Worm (Caenorhabditis elegans) whole organism, late embryonic: Measurements from ENCODE around the gene Y53C12A.10.
"Not testable (repeated sequence)": the region's sequence is repeated elsewhere in the genome, so short reads cannot be mapped to it uniquely, and the experiment has no call there.

Source experiments
- C08G9.2 ChIP-seq: sonication (generic microtip); optimal IDR thresholded peaks from 2 replicates; lab custom pipeline; 2016; ENCODE audit warnings: mild to moderate bottlenecking, missing genetic modification characterization, moderate library complexity, missing compliant biosample characterization
- K09A11.1 ChIP-seq: sonication (generic microtip); optimal IDR thresholded peaks from 2 replicates; lab custom pipeline; 2017; ENCODE audit warnings: antibody characterized with exemption, mild to moderate bottlenecking, missing genetic modification characterization, missing compliant biosample characterization; ENCODE audit not compliant: insufficient read depth
- T23F11.4 ChIP-seq: fragments of 200-800 bp; sonication (Bioruptor generic); optimal IDR thresholded peaks from 2 replicates; lab custom pipeline; 2018; ENCODE audit warnings: mild to moderate bottlenecking, missing genetic modification characterization, missing compliant biosample characterization
- Y22D7AL.16 ChIP-seq: sonication (generic microtip); optimal IDR thresholded peaks from 2 replicates; lab custom pipeline; 2016; ENCODE audit warnings: missing genetic modification characterization, missing compliant biosample characterization
- ceh-14 ChIP-seq: sonication (generic microtip); optimal IDR thresholded peaks from 2 replicates; lab custom pipeline; 2016; ENCODE audit warnings: missing genotype, missing genetic modification characterization, missing compliant biosample characterization
- ceh-22 ChIP-seq: sonication (generic microtip); optimal IDR thresholded peaks from 2 replicates; lab custom pipeline; 2017; ENCODE audit warnings: missing biosample characterization, missing genetic modification characterization
- ceh-24 ChIP-seq: sonication (generic microtip); optimal IDR thresholded peaks from 2 replicates; lab custom pipeline; 2016; ENCODE audit warnings: mild to moderate bottlenecking, missing genetic modification characterization, missing compliant biosample characterization
- ceh-30 ChIP-seq: fragments of 150-350 bp; optimal IDR thresholded peaks from 2 replicates; lab custom pipeline; 2014; ENCODE audit warnings: missing biosample characterization, missing genetic modification characterization
- ceh-31 ChIP-seq: sonication (generic microtip); optimal IDR thresholded peaks from 2 replicates; lab custom pipeline; 2016; ENCODE audit warnings: missing genetic modification characterization, missing compliant biosample characterization
- ceh-48 ChIP-seq: sonication (generic microtip); optimal IDR thresholded peaks from 2 replicates; lab custom pipeline; 2016; ENCODE audit warnings: missing genetic modification characterization, inconsistent platforms, missing compliant biosample characterization
- ceh-6 ChIP-seq: fragments of 200-800 bp; sonication (Bioruptor generic); optimal IDR thresholded peaks from 2 replicates; lab custom pipeline; 2018; ENCODE audit warnings: mild to moderate bottlenecking, missing genetic modification characterization, missing compliant biosample characterization
- ceh-9 ChIP-seq: sonication (generic microtip); optimal IDR thresholded peaks from 2 replicates; lab custom pipeline; 2016; ENCODE audit warnings: mild to moderate bottlenecking, missing genetic modification characterization, inconsistent platforms, missing compliant biosample characterization
- dmd-4 ChIP-seq: sonication (generic microtip); optimal IDR thresholded peaks from 2 replicates; lab custom pipeline; 2016; ENCODE audit warnings: borderline replicate concordance, missing genetic modification characterization, missing compliant biosample characterization
- dve-1 ChIP-seq: sonication (generic microtip); optimal IDR thresholded peaks from 2 replicates; lab custom pipeline; 2017; ENCODE audit warnings: antibody characterized with exemption, mild to moderate bottlenecking, missing genetic modification characterization, missing compliant biosample characterization
- fkh-10 ChIP-seq: fragments of 150-350 bp; optimal IDR thresholded peaks from 2 replicates; lab custom pipeline; 2014; ENCODE audit warnings: missing biosample characterization, missing genetic modification reagents, missing genetic modification characterization
- fkh-6 ChIP-seq: sonication (generic microtip); optimal IDR thresholded peaks from 2 replicates; lab custom pipeline; 2016; ENCODE audit warnings: missing genetic modification characterization, missing compliant biosample characterization
- hlh-13 ChIP-seq: fragments of 200-800 bp; sonication (Bioruptor generic); optimal IDR thresholded peaks from 2 replicates; lab custom pipeline; 2018; ENCODE audit warnings: mild to moderate bottlenecking, missing genetic modification characterization, missing compliant biosample characterization
- hlh-6 ChIP-seq: sonication (generic microtip); optimal IDR thresholded peaks from 2 replicates; lab custom pipeline; 2016; ENCODE audit warnings: missing genotype, missing genetic modification characterization, missing compliant biosample characterization
- lin-11 ChIP-seq: fragments of 200-800 bp; sonication (Bioruptor generic); optimal IDR thresholded peaks from 2 replicates; lab custom pipeline; 2018; ENCODE audit warnings: mild to moderate bottlenecking, missing genetic modification characterization, missing compliant biosample characterization
- madf-2 ChIP-seq: sonication (generic microtip); optimal IDR thresholded peaks from 2 replicates; lab custom pipeline; 2017; ENCODE audit warnings: missing genetic modification characterization, missing compliant biosample characterization
- nfya-1 ChIP-seq: sonication (generic microtip); optimal IDR thresholded peaks from 2 replicates; lab custom pipeline; 2017; ENCODE audit warnings: missing genetic modification characterization, mild to moderate bottlenecking, missing compliant biosample characterization, antibody characterized with exemption, moderate library complexity
- nhr-11 ChIP-seq: fragments of 150-350 bp; optimal IDR thresholded peaks from 2 replicates; lab custom pipeline; 2014; ENCODE audit warnings: missing biosample characterization, missing genetic modification characterization
- pag-3 ChIP-seq: sonication (generic microtip); optimal IDR thresholded peaks from 2 replicates; lab custom pipeline; 2016; ENCODE audit warnings: missing compliant biosample characterization, missing genetic modification characterization, borderline replicate concordance
- pat-9 ChIP-seq: fragments of 200-800 bp; sonication (Bioruptor generic); optimal IDR thresholded peaks from 2 replicates; lab custom pipeline; 2018; ENCODE audit warnings: mild to moderate bottlenecking, missing genetic modification characterization, moderate library complexity, missing compliant biosample characterization
- pqm-1 ChIP-seq: sonication (generic microtip); optimal IDR thresholded peaks from 2 replicates; lab custom pipeline; 2016; ENCODE audit warnings: missing genetic modification characterization, missing compliant biosample characterization
- pros-1 ChIP-seq: fragments of 150-350 bp; optimal IDR thresholded peaks from 2 replicates; lab custom pipeline; 2014; ENCODE audit warnings: missing biosample characterization, missing genetic modification reagents, missing genetic modification characterization
- sdc-2 ChIP-seq: sonication (generic microtip); optimal IDR thresholded peaks from 2 replicates; lab custom pipeline; 2016; ENCODE audit warnings: missing genotype, missing genetic modification characterization, missing compliant biosample characterization
- sox-4 ChIP-seq: sonication (generic microtip); optimal IDR thresholded peaks from 2 replicates; lab custom pipeline; 2017; ENCODE audit warnings: mild to moderate bottlenecking, missing genetic modification characterization, inconsistent platforms, missing compliant biosample characterization
- tbx-7 ChIP-seq: sonication (generic microtip); optimal IDR thresholded peaks from 2 replicates; lab custom pipeline; 2016; ENCODE audit warnings: missing genotype, missing genetic modification characterization, missing compliant biosample characterization
- ttx-3 ChIP-seq: sonication (generic microtip); optimal IDR thresholded peaks from 2 replicates; lab custom pipeline; 2016; ENCODE audit warnings: missing genetic modification reagents, missing genetic modification characterization, missing compliant biosample characterization
- unc-3 ChIP-seq, 2 experiments: fragments of 200-800 bp in 1 of 2; sonication (Bioruptor generic) in 1 of 2; sonication (generic microtip) in 1 of 2; conservative IDR thresholded peaks in 1 of 2; optimal IDR thresholded peaks in 1 of 2; 2 replicates each; pipeline versions ENCODE4 v1.3.6 to Lab custom; 2016 to 2022; ENCODE audit warnings: missing compliant biosample characterization in 2 of 2, missing genetic modification characterization in 2 of 2, missing genetic modification reagents in 1 of 2
- unc-42 ChIP-seq: sonication (generic microtip); optimal IDR thresholded peaks from 2 replicates; lab custom pipeline; 2016; ENCODE audit warnings: missing genotype, missing genetic modification characterization, missing compliant biosample characterization
- unc-86 ChIP-seq: sonication (generic microtip); optimal IDR thresholded peaks from 2 replicates; lab custom pipeline; 2016; ENCODE audit warnings: missing genetic modification characterization, missing compliant biosample characterization

Y53C12A.10 gene

DNA sequence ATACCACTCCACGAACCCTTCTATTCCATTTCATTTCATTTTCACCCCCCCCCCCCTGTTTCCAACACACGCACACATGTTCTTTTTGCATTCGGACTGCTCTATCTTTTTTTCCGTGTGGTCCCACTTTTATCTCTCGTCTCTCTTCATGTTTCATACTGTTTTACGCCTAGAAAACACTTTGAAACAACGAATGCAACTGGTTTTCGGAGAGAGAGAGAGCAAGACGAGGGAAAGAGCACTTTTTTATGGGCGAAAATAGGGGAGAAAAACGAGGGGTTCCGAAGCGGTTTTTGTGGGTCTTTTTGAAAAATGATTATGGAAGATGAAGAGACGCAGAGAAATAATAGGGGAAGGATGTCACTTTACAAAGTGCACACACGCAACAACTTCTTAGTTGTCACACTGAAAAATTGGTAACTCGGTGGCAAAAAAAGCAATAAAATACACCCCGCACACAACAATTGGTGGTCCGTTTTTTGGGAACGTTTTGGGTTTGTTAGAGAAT lies 22.6 kb upstream of the Y53C12A.10 start:
- TF ChIP-seq ceh-30 (no peak), unc-3 (GFP tag; conservative IDR thresholded peaks at IDR 0.05; lab: Robert Waterston, UW) (no peak), unc-3 (tag; optimal IDR thresholded peaks at IDR 0.05; lab: Kevin White, UChicago) (no peak), nhr-11 (tag; lab: Kevin White, UChicago) (no peak), ceh-24 (tag; lab: Kevin White, UChicago) (no peak), hlh-13 (no peak), unc-86 (no peak)
- TF ChIP-seq, all 69 proteins: peak for 0

DNA sequence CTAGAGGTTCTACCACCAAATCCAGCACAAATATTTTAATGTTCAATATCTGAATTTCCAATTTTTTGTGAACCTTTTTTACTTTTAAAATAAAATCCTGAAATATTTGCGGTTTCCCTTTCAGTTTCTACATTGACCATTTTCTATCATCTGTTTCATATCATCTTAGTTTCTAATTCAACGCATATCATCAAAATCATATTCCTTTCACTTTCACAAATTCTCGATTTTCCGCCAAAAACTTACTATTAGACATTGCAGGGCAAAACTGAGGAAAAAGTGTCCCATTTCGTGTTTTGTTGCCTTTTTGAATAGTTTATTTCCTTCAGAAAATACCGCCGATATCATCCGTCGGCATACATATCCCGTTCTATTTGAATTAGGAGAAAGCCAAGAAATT lies 20.4 kb upstream of the Y53C12A.10 start:
- TF ChIP-seq nfya-1 (tag; lab: Kevin White, UChicago) (no peak), unc-86 (no peak), ceh-14 (tag; lab: Kevin White, UChicago) (no peak), Y22D7AL.16 (tag; lab: Kevin White, UChicago) (no peak), ceh-6 (GFP tag; lab: Kevin White, UChicago) (no peak), pqm-1 (tag; lab: Kevin White, UChicago) (no peak), ceh-9 (tag; lab: Kevin White, UChicago) (no peak), pat-9 (tag; lab: Kevin White, UChicago) (no peak), nhr-11 (tag; lab: Kevin White, UChicago) (no peak), pros-1 (tag; lab: Kevin White, UChicago) (no peak)

DNA sequence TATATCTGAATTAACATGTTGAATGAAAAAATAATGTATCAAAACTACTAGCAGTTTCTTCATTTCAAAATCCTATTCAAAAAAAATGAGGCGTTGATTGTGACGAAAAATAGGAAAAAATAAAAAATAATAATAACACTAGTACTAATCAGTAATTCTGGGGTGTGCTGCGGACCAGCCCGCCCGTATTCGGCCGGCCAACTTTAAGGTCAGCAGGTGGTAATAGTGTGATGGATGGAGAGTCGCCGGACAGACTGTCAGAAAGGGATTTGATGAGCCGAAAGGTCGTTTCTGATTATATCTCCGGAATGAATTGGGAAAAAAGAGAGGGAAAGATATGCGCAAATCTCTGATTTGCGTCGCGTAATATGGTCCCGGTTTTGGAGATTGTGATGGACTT lies 19.8 kb upstream of the Y53C12A.10 start, which contains the start of gene cutl-2:
TSS of gene cutl-2 (minus strand) at position 210 of the 400 bp plus-strand sequence.
- TF ChIP-seq ceh-31 (no peak), fkh-10 (GFP tag; lab: Kevin White, UChicago) (no peak), ceh-22 (tag; lab: Kevin White, UChicago) (no peak), dve-1 (tag; lab: Kevin White, UChicago) (no peak), sdc-2 (tag; lab: Kevin White, UChicago) (no peak), lin-11 (tag; lab: Kevin White, UChicago) (no peak), Y22D7AL.16 (tag; lab: Kevin White, UChicago) (no peak), pag-3 (tag; lab: Kevin White, UChicago) (no peak), hlh-6 (no peak), K09A11.1 (tag; lab: Kevin White, UChicago) (no peak), madf-2 (tag; lab: Kevin White, UChicago) (no peak), nhr-11 (tag; lab: Kevin White, UChicago) (no peak), sox-4 (tag; lab: Kevin White, UChicago) (no peak), tbx-7 (no peak), ttx-3 (tag; lab: Kevin White, UChicago) (no peak), dmd-4 (tag; lab: Kevin White, UChicago) (no peak), ceh-48 (no peak), T23F11.4 (GFP tag; lab: Kevin White, UChicago) (no peak)

DNA sequence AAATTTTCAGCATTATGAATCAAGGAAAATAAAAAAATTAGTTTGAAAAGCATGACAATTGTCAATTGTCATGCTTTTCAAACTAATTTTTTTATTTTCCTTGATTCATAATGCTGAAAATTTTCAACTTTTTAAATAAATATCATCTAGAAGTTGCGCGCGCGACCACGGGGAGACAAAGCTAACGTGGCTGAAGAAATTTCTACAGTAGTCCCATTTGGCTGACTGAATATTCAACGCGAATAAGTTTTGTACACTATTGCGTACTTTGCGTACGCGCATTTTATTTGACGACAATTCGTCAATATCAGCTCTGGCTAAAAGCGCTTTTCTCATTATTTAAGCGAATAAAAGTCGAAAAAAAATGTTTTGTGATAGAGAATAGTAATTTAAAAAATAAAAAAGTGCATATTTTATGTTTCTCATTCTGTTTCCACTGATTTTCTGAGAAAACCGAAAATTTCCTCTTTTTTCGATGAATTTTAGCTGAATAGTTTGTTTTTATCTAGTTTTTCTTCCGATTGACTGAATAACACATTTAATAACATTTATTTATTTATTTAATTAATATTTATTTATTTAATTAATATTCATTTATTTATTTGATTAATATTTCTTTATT lies 14.1 kb upstream of the Y53C12A.10 start, which contains the start of gene Y53C12A.11:
TSS of gene Y53C12A.11 (minus strand) at position 68 of the 622 bp plus-strand sequence.
- not testable (repeated sequence) for TF ChIP-seq unc-42 (tag; lab: Kevin White, UChicago); fkh-6; pag-3 (tag; lab: Kevin White, UChicago)

DNA sequence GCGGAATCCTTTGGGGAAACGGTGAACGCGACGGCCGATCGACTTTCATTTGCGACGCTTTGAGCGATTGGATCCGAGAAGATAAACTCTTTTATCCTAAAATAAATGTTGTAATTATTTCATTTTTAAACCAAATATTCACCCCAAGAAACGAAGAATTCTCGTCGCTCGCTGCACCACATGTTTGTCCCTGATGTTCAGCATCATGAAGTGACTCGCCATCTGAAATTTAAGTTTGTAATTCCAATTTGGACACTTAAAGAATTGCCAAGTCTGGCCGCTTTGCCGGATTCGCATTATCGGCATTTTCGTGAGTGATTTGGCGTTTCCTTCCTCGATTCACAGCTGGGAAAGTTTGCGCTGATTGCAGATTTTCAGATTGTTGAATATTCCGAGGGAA lies 13.3 kb upstream of the Y53C12A.10 start, which contains the start of gene Y53C12A.6:
TSS of gene Y53C12A.6 (minus strand) at position 101 of the 400 bp plus-strand sequence.
- TF ChIP-seq pqm-1 (tag; lab: Kevin White, UChicago) (no peak), C08G9.2 (tag; lab: Kevin White, UChicago) (no peak), ceh-6 (GFP tag; lab: Kevin White, UChicago) (no peak)
